Fruit fly (Drosophila melanogaster) whole organism, larva: Measurements from ENCODE around the gene Fhos.

Experiments
- noc ChIP-seq: fragments of 200-800 bp; sonication (Bioruptor generic); optimal IDR thresholded peaks from 3 replicates; lab custom pipeline; 2019; ENCODE audit warnings: missing biosample characterization, mild to moderate bottlenecking, missing genetic modification characterization, moderate library complexity

Fhos gene

DNA sequence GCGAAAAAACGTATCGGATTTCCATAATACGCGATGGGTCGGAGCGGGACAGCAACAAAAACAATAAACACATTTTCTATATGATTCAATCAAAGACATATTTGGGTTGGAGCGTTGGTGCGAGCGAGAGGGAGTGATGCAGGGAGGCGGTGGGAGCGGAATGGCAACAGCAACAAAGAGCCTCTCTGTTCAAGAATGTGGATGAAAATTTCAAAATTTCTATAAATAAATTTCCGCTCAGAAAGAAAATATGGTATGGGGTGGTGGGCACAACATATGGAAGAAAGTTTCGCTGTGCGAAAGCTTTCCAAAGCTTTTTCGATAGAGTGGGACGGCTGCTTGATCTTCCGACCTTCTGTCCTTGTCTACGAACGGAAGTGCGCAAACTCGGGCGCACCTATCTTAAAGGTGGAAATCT lies 12.4 kb upstream of the Fhos start:
- no peak for TF ChIP-seq noc

DNA sequence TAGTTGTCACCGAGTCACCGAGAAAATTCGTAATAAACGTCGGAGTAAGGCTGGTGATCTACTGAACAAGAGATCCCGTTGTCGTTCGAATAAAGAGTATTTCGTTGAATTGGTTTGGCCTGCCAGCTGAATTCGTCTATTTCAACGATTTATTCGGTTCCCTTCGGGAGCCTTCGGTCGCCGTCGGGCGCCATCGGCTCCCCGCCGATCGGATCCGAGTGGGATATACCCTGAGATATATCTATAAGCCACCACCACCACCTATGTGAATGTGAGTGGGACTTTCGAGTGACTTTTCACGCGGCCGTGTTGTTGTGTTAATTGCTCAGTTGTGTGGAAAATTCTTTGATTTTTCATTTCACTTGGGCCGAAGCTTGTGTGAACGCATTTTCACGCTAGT lies 8.2 kb upstream of the Fhos start, which contains the start of gene Prm:
Gene Prm (minus strand): TSS at position 101 of the 400 bp plus-strand sequence.
- TF ChIP-seq noc: no peak

DNA sequence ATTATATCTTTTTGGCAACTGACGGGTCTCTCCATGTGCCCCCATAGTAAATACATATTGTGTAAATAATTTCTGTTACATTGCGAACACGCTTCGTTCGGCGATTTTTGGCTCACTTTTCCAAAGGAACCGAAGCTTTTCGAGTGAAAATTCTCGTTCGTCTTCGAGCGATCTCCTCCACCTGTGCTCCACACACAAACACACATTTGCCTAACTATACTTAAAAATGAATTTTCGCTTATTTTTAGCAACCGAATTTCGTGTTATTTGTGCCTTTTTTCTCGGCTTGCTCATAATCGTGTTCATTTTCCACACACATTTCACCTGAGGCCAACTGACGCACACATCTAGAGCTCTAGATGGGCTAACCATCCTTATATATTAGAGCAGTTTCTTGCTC lies 6.9 kb upstream of the Fhos start:
- no peak for TF ChIP-seq noc

DNA sequence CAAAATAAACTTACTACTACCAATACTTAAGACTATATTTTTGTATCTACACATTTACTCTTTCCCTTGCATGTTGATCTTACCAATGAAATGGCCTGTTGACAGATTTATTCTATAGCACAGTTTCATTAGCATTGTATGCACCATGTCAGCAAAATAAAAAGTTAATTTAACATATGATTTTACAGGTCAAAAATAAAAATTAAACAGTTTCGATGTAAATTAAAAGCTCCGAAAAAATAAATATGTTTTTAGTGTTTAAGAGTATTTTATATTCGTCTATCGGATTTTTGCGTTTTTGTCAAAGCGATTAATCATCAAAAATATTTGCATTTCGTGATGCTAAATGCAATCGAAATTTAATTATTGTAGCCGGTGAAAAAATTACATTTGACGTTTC lies 5.1 kb upstream of the Fhos start:
- no peak for TF ChIP-seq noc

DNA sequence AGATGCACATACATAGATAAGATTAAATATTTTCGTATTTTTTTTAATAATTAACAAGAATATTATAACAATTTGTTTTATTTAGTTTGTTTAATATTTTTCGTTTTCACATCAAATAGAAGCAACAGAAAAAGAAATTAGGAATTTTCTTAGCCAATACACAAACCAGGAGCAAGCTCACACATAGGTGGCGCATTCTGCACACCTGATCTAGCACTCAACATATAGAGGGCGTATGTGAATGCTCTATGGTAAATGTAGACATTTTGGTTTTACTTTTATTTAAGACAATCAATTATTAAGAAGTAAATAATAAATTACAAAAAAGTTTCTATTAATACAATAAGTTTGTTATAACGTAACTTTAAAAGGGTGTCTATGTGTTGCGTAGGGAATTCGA lies 4.6 kb upstream of the Fhos start:
- TF ChIP-seq noc: no peak

DNA sequence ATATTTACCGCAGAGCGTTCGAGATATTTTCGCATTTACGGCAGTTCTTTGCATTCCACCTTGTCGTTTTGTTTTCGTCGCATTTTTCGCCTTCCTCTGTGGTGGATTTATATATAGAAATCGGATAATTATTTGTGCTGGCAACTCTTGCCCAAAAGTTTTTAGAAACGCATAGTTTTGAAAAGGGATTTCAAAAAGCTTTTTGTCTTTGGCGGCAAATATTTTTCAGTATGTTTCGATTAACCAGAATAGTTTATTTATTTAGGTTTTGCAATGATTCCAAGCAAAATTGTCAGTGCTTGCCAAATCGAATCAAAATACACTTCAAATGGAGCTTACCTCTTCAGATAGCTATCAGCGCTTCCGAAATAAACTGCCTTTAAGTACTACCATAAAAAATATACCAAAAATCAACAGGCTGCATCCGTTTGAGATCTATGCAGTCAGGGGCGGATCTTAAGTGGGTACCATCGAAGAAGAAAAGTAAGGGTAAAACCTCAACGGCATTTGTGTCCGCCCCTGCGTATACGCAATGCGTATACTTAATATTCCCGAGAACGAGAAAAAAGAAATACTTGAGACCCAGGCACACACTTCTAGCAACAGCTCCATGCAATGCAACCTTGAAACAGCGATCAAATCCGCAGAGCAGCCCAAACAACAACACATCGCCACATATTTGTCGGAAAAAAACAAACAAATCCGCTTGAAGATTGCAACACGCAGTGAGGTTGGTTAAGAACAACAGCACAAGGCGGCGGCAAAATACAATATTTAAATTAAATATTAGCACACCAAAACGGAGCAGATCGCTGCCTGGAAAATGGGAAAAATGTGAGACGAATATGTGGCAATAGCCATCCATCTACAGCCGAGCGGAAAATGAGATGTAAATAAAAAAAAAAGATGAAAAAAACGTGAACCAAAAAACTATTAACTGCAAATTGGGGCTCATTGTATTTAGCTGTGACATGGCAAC lies 3.5 kb upstream of the Fhos start, which contains the start of gene CG13306:
Gene CG13306 (minus strand): TSS at position 51 of the 979 bp plus-strand sequence.
- no peak for TF ChIP-seq noc

DNA sequence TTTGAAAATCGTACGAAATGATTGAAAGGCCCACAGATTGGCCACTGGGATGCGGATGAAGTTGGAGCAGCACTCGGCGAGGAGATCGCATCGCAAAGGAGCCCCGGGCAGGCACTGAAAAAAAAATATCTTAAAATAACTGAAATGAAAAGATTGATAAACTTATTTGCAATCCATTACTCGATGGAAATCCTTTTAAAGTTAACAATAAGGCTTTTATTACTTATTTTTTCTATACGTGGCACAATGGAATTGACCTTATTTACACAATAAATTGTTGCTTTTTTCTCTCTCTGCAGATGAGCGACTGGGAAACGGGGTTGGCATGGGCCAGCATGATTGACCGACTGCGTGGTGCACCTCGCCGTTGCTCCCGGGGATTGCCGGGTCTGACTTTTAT lies 2.2 kb upstream of the Fhos start:
- no peak for TF ChIP-seq noc

DNA sequence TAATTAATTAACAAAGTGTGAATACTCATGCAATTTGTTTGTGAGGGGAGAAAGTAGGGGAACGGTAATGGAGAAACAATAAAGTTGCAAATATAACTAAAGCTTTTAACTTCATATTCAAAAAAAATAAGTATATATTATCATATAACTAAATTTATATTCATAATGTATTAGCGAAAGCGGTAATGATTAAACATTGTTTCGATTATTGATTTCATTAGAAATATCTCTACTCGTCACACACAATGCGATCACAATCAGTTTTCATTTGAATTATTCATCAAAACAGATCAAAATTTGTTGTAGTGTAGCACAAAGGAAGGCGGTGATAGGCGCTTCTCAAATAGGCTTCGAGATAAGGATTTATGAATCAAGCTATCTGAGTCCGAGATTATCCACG lies 2.3 kb downstream of the Fhos start, which contains the start of gene CG6576:
Gene CG6576 (plus strand): TSS at position 301 of the 400 bp plus-strand sequence.
- TF ChIP-seq noc: no peak

DNA sequence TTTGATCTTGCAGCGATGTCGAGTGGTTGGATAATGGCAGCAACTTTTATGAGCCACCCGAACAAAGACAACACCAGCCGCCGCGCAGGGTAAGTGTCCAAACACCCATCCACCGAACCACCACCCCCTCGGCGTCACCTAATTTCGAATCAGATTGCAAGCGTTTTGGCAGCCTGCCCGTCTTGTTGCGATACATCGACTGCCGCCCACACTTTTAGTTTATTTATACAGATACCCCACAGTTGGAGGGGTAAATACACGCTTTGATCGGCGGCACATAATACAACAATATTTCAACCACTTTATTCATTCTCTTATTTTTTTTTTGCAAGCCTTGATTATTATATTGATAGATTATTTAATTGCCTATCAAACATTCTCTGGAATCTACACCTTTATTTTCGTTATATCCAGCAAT lies 9.6 kb downstream of the Fhos start:
- peak; percentile 55 for TF ChIP-seq noc

DNA sequence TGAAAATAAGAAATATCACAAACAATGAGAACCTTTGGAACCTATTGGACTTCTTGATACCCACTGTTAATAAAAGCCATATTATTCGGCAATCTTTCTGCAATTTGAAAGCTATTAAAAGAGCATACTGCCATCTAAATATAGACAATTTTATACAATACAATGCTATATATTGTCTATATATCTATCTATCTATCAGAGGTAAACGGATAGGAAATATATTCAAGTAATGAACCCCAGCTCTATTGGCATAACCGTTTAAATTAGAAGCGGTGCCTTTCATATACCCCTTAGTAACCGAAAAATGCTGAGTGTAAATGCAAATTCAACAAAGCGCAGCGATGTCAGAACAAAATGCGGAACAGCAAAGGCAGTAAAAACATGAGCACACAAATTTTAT lies 10.4 kb downstream of the Fhos start:
- TF ChIP-seq noc: no peak

DNA sequence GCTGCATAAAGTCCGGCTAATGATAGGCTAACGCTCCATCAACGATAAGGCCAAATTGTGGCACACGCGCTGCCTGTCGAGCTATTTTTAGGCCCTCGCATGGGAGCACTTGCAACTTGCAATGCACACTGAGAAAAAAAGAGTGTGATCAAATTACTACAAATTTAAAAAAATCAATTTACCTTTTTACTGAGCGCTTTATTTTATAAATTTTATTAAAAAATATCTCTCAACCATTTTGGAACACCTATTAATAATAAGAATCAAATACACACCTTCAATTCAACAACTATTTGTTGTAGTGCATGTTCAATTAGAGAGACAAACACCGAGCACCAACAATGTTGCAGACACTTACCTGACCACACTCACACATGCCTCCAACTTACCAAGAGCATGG lies 12.1 kb downstream of the Fhos start:
- TF ChIP-seq noc: no peak

DNA sequence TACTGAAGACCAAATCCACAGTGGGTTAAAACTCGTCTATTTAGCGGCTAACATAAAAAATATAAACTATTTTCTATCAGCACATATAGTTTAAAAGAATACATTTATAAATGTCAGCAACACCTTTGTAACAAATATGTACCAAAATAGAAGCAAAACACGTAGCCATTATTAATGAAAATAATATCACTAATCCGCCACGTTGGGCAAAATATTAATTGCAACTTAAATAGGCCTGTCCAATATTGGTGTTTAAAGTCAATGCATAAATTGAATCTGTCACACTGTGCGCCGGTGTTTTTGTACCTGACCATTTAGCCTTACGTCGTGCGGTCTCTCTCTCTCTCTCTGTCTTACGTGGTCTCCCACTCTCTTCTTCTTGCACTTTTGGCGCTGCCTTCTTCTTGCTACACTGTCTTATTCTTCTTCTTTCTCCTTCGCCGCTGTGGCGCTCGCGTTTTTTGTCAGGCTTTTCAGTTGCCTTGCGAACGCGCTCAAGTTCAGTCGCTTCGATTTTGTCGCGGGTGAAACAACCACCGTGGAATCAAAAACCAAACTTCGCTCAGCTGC lies 12.6 kb downstream of the Fhos start:
- peak; percentile 98 for TF ChIP-seq noc

DNA sequence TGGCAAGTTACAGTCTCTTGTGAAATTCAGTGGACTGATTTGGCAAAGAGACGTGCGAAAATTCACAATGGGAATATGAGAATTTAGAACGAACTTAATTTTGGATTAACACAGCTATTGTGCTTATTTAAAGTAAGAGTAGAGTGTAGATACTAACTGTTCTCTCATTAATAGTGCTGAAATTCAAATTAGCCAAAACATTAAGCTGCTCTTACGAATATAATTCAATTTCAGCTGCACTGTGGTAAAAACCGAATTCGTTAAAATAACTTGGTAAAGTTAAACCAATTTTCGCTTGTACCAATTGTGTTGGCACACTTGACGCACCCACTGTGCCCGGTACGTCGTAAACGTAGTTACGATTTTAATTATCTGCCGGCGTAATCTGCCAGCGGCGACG lies 14.5 kb downstream of the Fhos start:
- peak; percentile 75 for TF ChIP-seq noc

DNA sequence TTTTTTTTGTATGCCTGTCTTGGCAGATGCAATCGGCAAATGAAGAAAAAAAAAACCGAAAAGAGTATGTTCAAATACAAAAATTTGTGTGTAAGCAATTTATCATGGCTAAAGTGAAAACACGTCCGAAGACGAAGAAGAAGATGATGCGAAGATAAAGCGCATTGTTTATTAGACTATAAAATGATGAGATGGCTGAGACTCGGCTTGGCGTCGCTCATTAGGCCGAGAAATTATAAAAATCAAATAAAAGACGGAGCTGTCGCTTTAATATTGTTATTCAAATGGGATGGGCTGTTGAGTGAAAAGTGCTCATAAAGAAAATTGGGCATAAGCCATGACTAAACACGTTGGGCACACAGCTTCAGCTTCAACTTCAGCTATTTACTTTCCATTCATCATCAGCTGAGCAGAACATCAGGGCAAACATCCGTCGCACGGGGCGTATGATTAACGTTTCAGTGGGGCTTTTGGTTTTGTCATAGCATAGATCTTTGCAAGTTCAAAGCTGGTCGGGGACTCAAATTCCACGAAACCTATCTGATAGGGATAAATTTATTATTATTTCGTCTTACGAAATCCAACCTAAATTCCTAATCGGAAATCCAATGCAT lies 17.3 kb downstream of the Fhos start:
- TF ChIP-seq noc: no peak

DNA sequence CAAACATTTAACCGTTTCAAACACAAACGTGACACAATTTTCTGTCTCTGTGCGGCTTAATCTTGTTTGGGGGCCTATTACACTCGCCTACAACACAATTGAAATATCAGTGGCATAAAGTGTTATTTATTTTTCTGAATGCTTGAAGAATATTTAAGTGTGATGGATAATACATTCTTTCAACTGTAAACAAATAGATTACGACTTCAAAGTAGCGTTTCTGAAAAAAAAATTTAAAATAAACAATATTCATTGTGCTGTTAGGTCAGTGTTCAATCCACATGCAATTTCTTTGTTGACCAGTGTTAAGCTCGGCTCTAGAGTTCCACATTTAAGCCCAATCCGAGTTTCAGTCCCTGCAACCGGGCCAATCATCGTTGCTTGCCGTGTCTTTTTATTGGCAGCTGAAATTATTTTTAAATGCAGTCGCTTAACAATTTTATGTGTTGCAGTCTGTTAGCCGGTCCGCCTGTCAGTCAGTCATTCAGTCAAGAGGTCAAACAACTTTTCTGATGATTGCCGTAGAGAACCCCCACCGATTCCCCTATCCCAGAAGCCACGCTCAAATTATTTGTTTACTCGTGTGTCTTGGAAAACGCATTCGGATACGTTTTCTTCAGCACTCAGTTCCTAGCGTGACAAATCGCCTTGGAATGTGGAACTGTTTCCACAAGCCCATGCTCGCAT lies 19.7 kb downstream of the Fhos start:
- TF ChIP-seq noc: no peak

DNA sequence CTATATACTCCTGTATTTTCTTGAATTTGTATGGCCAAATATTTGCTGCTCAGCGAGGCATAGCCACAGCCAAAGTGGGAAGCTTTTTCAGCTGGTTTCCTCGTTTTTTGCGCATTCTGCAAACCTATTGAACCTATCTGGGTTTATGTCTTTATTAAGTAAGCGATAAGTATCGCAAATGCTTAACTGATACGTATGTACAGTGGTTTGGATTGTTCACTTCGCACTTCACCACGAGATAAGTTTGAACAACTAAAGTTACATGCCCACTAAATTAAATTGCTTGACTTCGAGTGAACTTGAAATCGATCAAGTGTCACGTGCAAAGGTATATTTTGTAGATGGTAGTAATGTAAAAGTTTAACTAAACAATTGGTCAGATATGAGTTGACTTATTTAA lies 20.3 kb downstream of the Fhos start:
- TF ChIP-seq noc: no peak
